Worm (Caenorhabditis elegans) whole organism, late embryonic: Measurements from ENCODE around the gene ccdc-12.

Experiments used
- K02D7.2 ChIP-seq: sonication (generic microtip); optimal IDR thresholded peaks from 2 replicates; lab custom pipeline; 2017; ENCODE audit warnings: mild to moderate bottlenecking, missing genetic modification characterization, missing compliant biosample characterization
- ama-1 ChIP-seq: fragments of 150-350 bp; optimal IDR thresholded peaks from 2 replicates; lab custom pipeline; 2014
- dmd-4 ChIP-seq: sonication (generic microtip); optimal IDR thresholded peaks from 2 replicates; lab custom pipeline; 2016; ENCODE audit warnings: borderline replicate concordance, missing genetic modification characterization, missing compliant biosample characterization
- pha-4 ChIP-seq: fragments of 150-350 bp; optimal IDR thresholded peaks from 2 replicates; lab custom pipeline; 2018; ENCODE audit warnings: missing biosample characterization, missing genetic modification reagents, missing genetic modification characterization
- syd-9 ChIP-seq: sonication (generic microtip); optimal IDR thresholded peaks from 2 replicates; lab custom pipeline; 2016; ENCODE audit warnings: mild to moderate bottlenecking, missing genetic modification characterization, moderate library complexity, missing compliant biosample characterization

DNA sequence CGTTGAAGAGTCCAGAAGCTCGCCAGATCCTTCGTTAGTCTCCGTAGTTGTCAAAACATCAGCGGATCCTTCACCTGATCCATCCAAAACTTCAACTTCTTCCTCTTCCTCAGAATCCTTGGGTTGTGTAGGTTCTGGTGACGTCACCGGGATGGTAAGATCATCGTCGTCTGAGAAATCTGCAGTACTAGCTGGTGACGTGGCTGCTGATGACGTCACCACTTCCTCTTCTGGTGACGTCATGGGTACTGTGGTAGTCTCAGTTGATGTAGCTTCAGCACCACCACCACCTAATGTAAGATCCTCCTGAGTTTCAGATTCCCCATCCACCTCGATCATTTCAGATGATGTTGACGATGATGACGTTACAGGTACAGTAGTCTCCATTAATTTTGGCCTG lies 33.6 kb downstream of the ccdc-12 start:
- TF ChIP-seq pha-4 (tag; lab: Kevin White, UChicago): no peak
- TF ChIP-seq ama-1: no peak
- no peak for TF ChIP-seq syd-9
- no peak for TF ChIP-seq dmd-4 (tag; lab: Kevin White, UChicago)
- TF ChIP-seq K02D7.2 (tag; lab: Kevin White, UChicago): no peak
